Worm (Caenorhabditis elegans): ENCODE results near the gene F10G2.7.

DNA sequence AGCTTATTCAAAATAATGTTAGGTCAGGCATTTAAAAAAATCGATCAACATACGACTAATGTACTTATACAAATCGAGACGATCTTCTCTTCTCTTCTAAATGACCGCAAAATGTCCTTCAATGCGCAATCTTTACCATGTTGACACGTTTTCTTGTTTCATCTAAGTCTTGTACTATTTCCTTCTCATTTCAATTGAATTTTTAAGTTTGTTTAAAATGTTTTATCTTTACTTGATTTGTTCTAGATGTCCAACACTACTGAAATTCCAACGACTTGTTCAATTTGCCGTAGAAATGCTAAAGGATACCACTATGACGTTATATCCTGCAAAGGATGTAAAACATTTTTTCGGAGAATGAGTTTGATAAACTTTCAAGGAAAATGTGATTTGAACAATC is 4.8 kb upstream of the F10G2.7 start, which contains the start of the genes nhr-263 and nhr-148:
- TF ChIP-seq daf-8 (GFP tag; IDR thresholded peaks at IDR 0.05), result no peak
- TF ChIP-seq nhr-237 (tag; optimal IDR thresholded peaks at IDR 0.05), result no peak
- no peak for TF ChIP-seq dve-1 (tag; optimal IDR thresholded peaks at IDR 0.05; ENCODE audit: insufficient read depth)
- TF ChIP-seq Y48G9A.11 (GFP tag; IDR thresholded peaks at IDR 0.05), result no peak
- no peak for TF ChIP-seq lin-15B (tag; optimal IDR thresholded peaks at IDR 0.05)
- TF ChIP-seq madf-5 (GFP tag; IDR thresholded peaks at IDR 0.05), result no peak
- no peak for TF ChIP-seq duxl-1 (tag; optimal IDR thresholded peaks at IDR 0.05; ENCODE audit: poor library complexity)
- TF ChIP-seq snpc-4 (tag; optimal IDR thresholded peaks at IDR 0.05), result no peak
- no peak for TF ChIP-seq nhr-28 (tag; optimal IDR thresholded peaks at IDR 0.05)
- no peak for TF ChIP-seq nhr-25 (tag; optimal IDR thresholded peaks at IDR 0.05; ENCODE audit: borderline replicate concordance, insufficient read depth)
- no peak for TF ChIP-seq F10B5.3 (tag; optimal IDR thresholded peaks at IDR 0.05)
- no peak for TF ChIP-seq pqm-1 (tag; optimal IDR thresholded peaks at IDR 0.05)
